Worm (Caenorhabditis elegans): Measurements from ENCODE around the gene col-105.

- TF ChIP-seq unc-62 (GFP tag; optimal IDR thresholded peaks at IDR 0.05 in 1 of 2) (no peak), unc-62 (tag; optimal IDR thresholded peaks at IDR 0.05) (no peak), ceh-62 (tag; optimal IDR thresholded peaks at IDR 0.05) (no peak), Y75B8A.6 (GFP tag; IDR thresholded peaks at IDR 0.05) (no peak), ama-1 (optimal IDR thresholded peaks at IDR 0.05) (no peak), nhr-10 (tag; optimal IDR thresholded peaks at IDR 0.05) (no peak), lin-39 (tag; optimal IDR thresholded peaks at IDR 0.05) (no peak), zag-1 (tag; optimal IDR thresholded peaks at IDR 0.05) (no peak), snpc-4 (tag; optimal IDR thresholded peaks at IDR 0.05) (no peak), nhr-6 (tag; optimal IDR thresholded peaks at IDR 0.05) (no peak)
Measured at ce11 chrIV:1365771-1366170, 6.7 kb upstream of the col-105 start.
